Fruit fly (Drosophila melanogaster) whole organism, prepupa: ENCODE data around the gene NetA.
A peak's percentile ranks its signal among the peaks of the same experiment; 100 is the strongest.

Experiments
- CG10631 ChIP-seq: fragments of 200-800 bp; sonication (Bioruptor generic); optimal IDR thresholded peaks from 2 replicates; lab custom pipeline; 2016; ENCODE audit warnings: missing biosample characterization, missing genetic modification characterization
- CG10669 ChIP-seq: fragments of 200-800 bp; sonication (Bioruptor generic); optimal IDR thresholded peaks from 3 replicates; lab custom pipeline; 2018; ENCODE audit warnings: missing biosample characterization, mild to moderate bottlenecking, missing genetic modification characterization, moderate library complexity
- CG11294 ChIP-seq: fragments of 200-800 bp; sonication (Bioruptor generic); IDR thresholded peaks from 2 replicates; pipeline ENCODE4 v1.3.6; 2022; ENCODE audit warnings: missing biosample characterization, missing genetic modification characterization
- CG11762 ChIP-seq: fragments of 200-800 bp; sonication (Bioruptor generic); optimal IDR thresholded peaks from 3 replicates; lab custom pipeline; 2016; ENCODE audit warnings: missing biosample characterization, missing genetic modification characterization; ENCODE audit not compliant: insufficient read depth
- CG15336 ChIP-seq: fragments of 200-800 bp; sonication (Bioruptor generic); IDR thresholded peaks from 2 replicates; pipeline ENCODE4 v1.3.6; 2022; ENCODE audit warnings: missing biosample characterization, missing genetic modification characterization
- CG16779 ChIP-seq: fragments of 200-800 bp; sonication (Bioruptor generic); optimal IDR thresholded peaks from 3 replicates; lab custom pipeline; 2017; ENCODE audit warnings: missing biosample characterization, mild to moderate bottlenecking, missing genetic modification characterization
- CG3032 ChIP-seq: fragments of 200-800 bp; optimal IDR thresholded peaks from 2 replicates; lab custom pipeline; 2019; ENCODE audit warnings: missing biosample characterization, mild to moderate bottlenecking, missing genetic modification characterization, moderate library complexity
- CG31627 ChIP-seq: fragments of 200-800 bp; sonication (Bioruptor generic); optimal IDR thresholded peaks from 3 replicates; lab custom pipeline; 2016; ENCODE audit warnings: missing biosample characterization, missing genetic modification characterization
- CG32006 ChIP-seq: fragments of 200-800 bp; sonication (Bioruptor generic); optimal IDR thresholded peaks from 3 replicates; lab custom pipeline; 2017; ENCODE audit warnings: missing biosample characterization, mild to moderate bottlenecking, missing genetic modification characterization
- CG4318 ChIP-seq: fragments of 200-800 bp; sonication (Bioruptor generic); optimal IDR thresholded peaks from 3 replicates; lab custom pipeline; 2017; ENCODE audit warnings: missing biosample characterization, mild to moderate bottlenecking, missing genetic modification characterization
- CG6163 ChIP-seq: fragments of 200-800 bp; sonication (Bioruptor generic); IDR thresholded peaks from 3 replicates; pipeline ENCODE4 v1.3.6; 2022; ENCODE audit warnings: missing biosample characterization, missing genetic modification characterization
- CG6276 ChIP-seq: fragments of 200-800 bp; sonication (Bioruptor generic); optimal IDR thresholded peaks from 2 replicates; lab custom pipeline; 2017; ENCODE audit warnings: missing biosample characterization, mild to moderate bottlenecking, missing genetic modification characterization
- CG6792 ChIP-seq: fragments of 200-800 bp; sonication (Bioruptor generic); optimal IDR thresholded peaks from 3 replicates; lab custom pipeline; 2016; ENCODE audit warnings: missing biosample characterization, missing genetic modification characterization
- CG6808 ChIP-seq: fragments of 200-800 bp; sonication (Bioruptor generic); optimal IDR thresholded peaks from 3 replicates; lab custom pipeline; 2017; ENCODE audit warnings: missing biosample characterization, missing genetic modification characterization, mild to moderate bottlenecking, moderate library complexity, missing genetic modification reagents
- CG7368 ChIP-seq: fragments of 200-800 bp; sonication (Bioruptor generic); optimal IDR thresholded peaks from 3 replicates; lab custom pipeline; 2016; ENCODE audit warnings: missing biosample characterization, missing genetic modification characterization
- CG8319 ChIP-seq: fragments of 200-800 bp; sonication (Bioruptor generic); optimal IDR thresholded peaks from 3 replicates; lab custom pipeline; 2016; ENCODE audit warnings: missing biosample characterization, missing genetic modification characterization
- CG9139 ChIP-seq: fragments of 200-800 bp; sonication (Bioruptor generic); optimal IDR thresholded peaks from 3 replicates; lab custom pipeline; 2017; ENCODE audit warnings: missing biosample characterization, mild to moderate bottlenecking, missing genetic modification characterization
- Eip75B ChIP-seq: fragments of 200-800 bp; sonication (Bioruptor generic); optimal IDR thresholded peaks from 3 replicates; lab custom pipeline; 2016; ENCODE audit warnings: missing biosample characterization, missing genetic modification characterization
- Eip78C ChIP-seq: fragments of 200-800 bp; sonication (Bioruptor generic); peaks from one replicate; lab custom pipeline; 2016; ENCODE audit warnings: missing biosample characterization, missing genetic modification characterization
- Ets21C ChIP-seq: fragments of 200-800 bp; sonication (Bioruptor generic); optimal IDR thresholded peaks from 3 replicates; lab custom pipeline; 2016; ENCODE audit warnings: missing biosample characterization, missing genetic modification characterization
- Ets96B ChIP-seq: fragments of 200-800 bp; optimal IDR thresholded peaks from 2 replicates; lab custom pipeline; 2019; ENCODE audit warnings: missing biosample characterization, mild to moderate bottlenecking, missing genetic modification characterization, moderate library complexity
- Gug ChIP-seq: fragments of 200-800 bp; sonication (Bioruptor generic); IDR thresholded peaks from 2 replicates; pipeline ENCODE4 v1.3.6; 2022; ENCODE audit warnings: missing biosample characterization, missing genetic modification characterization
- Hr38 ChIP-seq: sonication (Bioruptor generic); optimal IDR thresholded peaks from 2 replicates; lab custom pipeline; 2016; ENCODE audit warnings: missing biosample characterization, missing genetic modification characterization
- Hr39 ChIP-seq: fragments of 200-800 bp; sonication (Bioruptor generic); optimal IDR thresholded peaks from 2 replicates; lab custom pipeline; 2016; ENCODE audit warnings: missing biosample characterization, missing genetic modification characterization
- Hr4 ChIP-seq: fragments of 200-800 bp; sonication (Bioruptor generic); optimal IDR thresholded peaks from 3 replicates; lab custom pipeline; 2016; ENCODE audit warnings: missing biosample characterization, missing genetic modification characterization
- Lpt ChIP-seq: fragments of 200-800 bp; sonication (Bioruptor generic); optimal IDR thresholded peaks from 3 replicates; lab custom pipeline; 2016; ENCODE audit warnings: missing biosample characterization, missing genetic modification characterization
- Met ChIP-seq: fragments of 200-800 bp; sonication (Bioruptor generic); optimal IDR thresholded peaks from 3 replicates; lab custom pipeline; 2016; ENCODE audit warnings: missing biosample characterization, missing genetic modification characterization
- OdsH ChIP-seq: fragments of 200-800 bp; sonication (Bioruptor generic); optimal IDR thresholded peaks from 3 replicates; lab custom pipeline; 2016; ENCODE audit warnings: missing biosample characterization, missing genetic modification characterization
- Smox ChIP-seq: fragments of 200-800 bp; sonication (Bioruptor generic); optimal IDR thresholded peaks from 3 replicates; lab custom pipeline; 2016; ENCODE audit warnings: missing biosample characterization, missing genetic modification characterization
- Sox14 ChIP-seq: fragments of 200-800 bp; sonication (Bioruptor generic); optimal IDR thresholded peaks from 3 replicates; lab custom pipeline; 2016; ENCODE audit warnings: missing biosample characterization, missing genetic modification characterization
- Sox15 ChIP-seq: fragments of 200-800 bp; sonication (Bioruptor generic); optimal IDR thresholded peaks from 3 replicates; lab custom pipeline; 2016; ENCODE audit warnings: missing biosample characterization, missing genetic modification characterization
- achi ChIP-seq: fragments of 200-800 bp; sonication (Bioruptor generic); optimal IDR thresholded peaks from 3 replicates; lab custom pipeline; 2016; ENCODE audit warnings: missing biosample characterization, missing genetic modification characterization
- acj6 ChIP-seq: fragments of 200-800 bp; sonication (Bioruptor generic); optimal IDR thresholded peaks from 3 replicates; lab custom pipeline; 2016; ENCODE audit warnings: missing biosample characterization, missing genetic modification characterization
- cyc ChIP-seq: fragments of 200-800 bp; sonication (Bioruptor generic); optimal IDR thresholded peaks from 3 replicates; lab custom pipeline; 2016; ENCODE audit warnings: missing biosample characterization, missing genetic modification characterization
- dac ChIP-seq: fragments of 200-800 bp; sonication (Bioruptor generic); optimal IDR thresholded peaks from 2 replicates; lab custom pipeline; 2017; ENCODE audit warnings: missing biosample characterization, mild to moderate bottlenecking, missing genetic modification characterization
- dsx ChIP-seq: fragments of 200-800 bp; optimal IDR thresholded peaks from 3 replicates; lab custom pipeline; 2019; ENCODE audit warnings: missing biosample characterization, mild to moderate bottlenecking, missing genetic modification characterization, moderate library complexity; ENCODE audit not compliant: poor library complexity, severe bottlenecking
- eg ChIP-seq: fragments of 200-800 bp; sonication (Bioruptor generic); IDR thresholded peaks from 3 replicates; pipeline ENCODE4 v1.3.6; 2022; ENCODE audit warnings: missing biosample characterization, missing genetic modification characterization
- esn ChIP-seq: fragments of 200-800 bp; sonication (Bioruptor generic); optimal IDR thresholded peaks from 2 replicates; lab custom pipeline; 2016; ENCODE audit warnings: missing biosample characterization, mild to moderate bottlenecking, missing genetic modification characterization, moderate library complexity
- fkh ChIP-seq: fragments of 200-800 bp; sonication (Bioruptor generic); optimal IDR thresholded peaks from 3 replicates; lab custom pipeline; 2017; ENCODE audit warnings: missing biosample characterization, mild to moderate bottlenecking, missing genetic modification characterization, moderate library complexity
- lz ChIP-seq: fragments of 200-800 bp; sonication (Bioruptor generic); optimal IDR thresholded peaks from 3 replicates; lab custom pipeline; 2016; ENCODE audit warnings: missing biosample characterization, missing genetic modification characterization
- net ChIP-seq: fragments of 200-800 bp; sonication (Bioruptor generic); optimal IDR thresholded peaks from 3 replicates; lab custom pipeline; 2016; ENCODE audit warnings: missing biosample characterization, missing genetic modification characterization
- pdm3 ChIP-seq: fragments of 200-800 bp; sonication (Bioruptor generic); optimal IDR thresholded peaks from 3 replicates; lab custom pipeline; 2016; ENCODE audit warnings: missing biosample characterization, missing genetic modification characterization
- spab ChIP-seq: fragments of 200-800 bp; sonication (Bioruptor generic); optimal IDR thresholded peaks from 2 replicates; lab custom pipeline; 2017; ENCODE audit warnings: missing biosample characterization, mild to moderate bottlenecking, missing genetic modification characterization, missing genetic modification reagents
- ss ChIP-seq, 2 experiments: fragments of 200-800 bp; sonication (Bioruptor generic); optimal IDR thresholded peaks; 2 replicates in 1 of 2; 3 replicates in 1 of 2; lab custom pipeline; 2017 to 2018; ENCODE audit warnings: mild to moderate bottlenecking in 2 of 2, missing biosample characterization in 2 of 2, missing genetic modification characterization in 2 of 2, moderate library complexity in 1 of 2
- svp ChIP-seq: fragments of 200-800 bp; sonication (Bioruptor generic); peaks from one replicate; lab custom pipeline; 2016; ENCODE audit warnings: missing biosample characterization, missing genetic modification characterization
- topi ChIP-seq: fragments of 200-800 bp; sonication (Bioruptor generic); optimal IDR thresholded peaks from 3 replicates; lab custom pipeline; 2016; ENCODE audit warnings: missing biosample characterization, missing genetic modification characterization

NetA gene

DNA sequence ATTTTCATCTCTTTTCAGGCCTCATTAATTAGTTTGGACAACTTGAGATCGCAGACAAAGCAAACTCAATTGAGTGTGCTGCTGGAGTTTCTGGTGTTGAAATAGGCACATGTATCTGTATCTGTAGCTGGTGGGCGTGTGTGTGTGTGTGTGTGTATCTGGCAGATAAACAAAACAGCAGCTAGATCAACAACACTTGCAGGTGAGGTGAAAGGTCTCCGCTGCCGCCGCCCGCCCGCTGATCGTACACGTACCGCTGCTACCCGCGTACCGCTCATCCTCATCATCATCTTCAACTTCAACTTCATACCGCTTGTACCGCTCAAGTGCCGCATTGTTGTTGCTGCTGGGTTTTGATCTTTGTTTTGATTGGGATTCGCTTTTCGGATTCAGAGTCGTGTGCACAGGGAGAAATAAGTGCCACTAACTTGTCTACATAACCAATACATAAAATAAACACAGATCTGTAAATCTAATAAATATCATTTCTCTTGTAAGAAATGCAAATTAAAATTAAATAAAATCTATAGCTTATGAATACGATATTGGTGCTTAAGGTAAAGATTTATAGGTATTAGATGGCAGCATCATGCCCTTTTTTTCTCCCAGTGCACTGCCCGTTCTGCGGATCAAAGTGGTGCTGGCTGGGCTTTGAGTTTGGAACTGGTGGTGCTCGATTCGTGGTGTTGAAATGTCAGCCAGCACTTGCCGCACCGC lies 26.5 kb downstream of the NetA start (continued):
- TF ChIP-seq CG4318 (GFP tag; lab: Kevin White, UChicago) (no peak), Gug (GFP tag; lab: Robert Waterston, UW) (no peak), CG11762 (no peak), CG10669 (GFP tag; lab: Kevin White, UChicago) (peak; percentile 27), CG31627 (peak; percentile 9), CG9139 (GFP tag; lab: Kevin White, UChicago) (no peak), acj6 (peak; percentile 8), esn (peak; percentile 20), net (GFP tag; lab: Kevin White, UChicago) (no peak)

dm6 chrX:14622179-14622578 lies 31.5 kb downstream of the NetA start:
- TF ChIP-seq CG16779 (tag; lab: Kevin White, UChicago) (no peak), achi (peak; percentile 10), acj6 (peak; percentile 4), CG10669 (GFP tag; lab: Kevin White, UChicago) (peak; percentile 13), Eip78C (GFP tag; lab: Kevin White, UChicago) (peak; percentile 61), Smox (GFP tag; lab: Kevin White, UChicago) (no peak), CG10631 (GFP tag; lab: Kevin White, UChicago) (peak; percentile 26), eg (GFP tag; lab: Robert Waterston, UW) (0 out of 3 replicates have a peak, but pooled peaks have one; percentile 17), pdm3 (GFP tag; lab: Kevin White, UChicago) (peak; percentile 4), Hr39 (no peak), CG32006 (GFP tag; lab: Kevin White, UChicago) (peak; percentile 27), svp (peak; percentile 55), lz (no peak), CG3032 (tag; lab: Kevin White, UChicago) (peak; percentile 6), fkh (peak; percentile 36), Ets96B (tag; lab: Kevin White, UChicago) (peak; percentile 19), CG6276 (GFP tag; lab: Kevin White, UChicago) (no peak), CG7368 (GFP tag; lab: Kevin White, UChicago) (no peak), OdsH (GFP tag; lab: Kevin White, UChicago) (peak; percentile 15), CG31627 (peak; percentile 10), Met (peak; percentile 7), CG6808 (no peak)
- TF ChIP-seq, all 60 proteins: peak for 15

DNA sequence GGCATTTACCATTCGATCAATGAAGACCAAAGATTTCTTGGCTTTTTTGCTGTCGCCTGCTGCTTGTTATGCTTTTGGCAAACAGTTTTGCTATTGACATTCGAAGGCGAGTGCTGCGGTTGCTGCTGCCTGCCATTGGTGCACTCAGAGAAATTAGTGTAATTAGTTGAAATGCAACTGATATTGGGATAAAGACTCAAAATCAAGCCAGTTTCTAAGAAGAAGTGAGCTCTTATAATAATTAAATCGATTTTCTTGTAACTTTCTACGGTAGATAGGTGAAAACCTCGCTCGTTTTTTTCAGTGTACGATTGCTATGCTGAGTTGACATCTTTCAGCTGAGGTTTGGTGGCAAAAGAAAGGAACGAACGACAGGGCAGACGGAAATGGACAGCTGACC lies 32.3 kb downstream of the NetA start:
- TF ChIP-seq CG15336 (GFP tag; lab: Robert Waterston, UW) (no peak), Lpt (no peak), CG31627 (no peak), cyc (GFP tag; lab: Kevin White, UChicago) (no peak), CG32006 (GFP tag; lab: Kevin White, UChicago) (peak; percentile 23), CG8319 (GFP tag; lab: Kevin White, UChicago) (no peak), acj6 (peak; percentile 4), ss (GFP tag; optimal IDR thresholded peaks at IDR 0.05; lab: Kevin White, UChicago) (no peak), CG6163 (GFP tag; lab: Robert Waterston, UW) (0 out of 3 replicates have a peak, but pooled peaks have one; percentile 11), Ets21C (GFP tag; lab: Kevin White, UChicago) (no peak), CG10669 (GFP tag; lab: Kevin White, UChicago) (peak; percentile 1), CG11762 (no peak), Hr4 (GFP tag; lab: Kevin White, UChicago) (peak; percentile 2), CG6808 (no peak), achi (no peak), dsx (GFP tag; lab: Kevin White, UChicago) (no peak), CG11294 (GFP tag; lab: Robert Waterston, UW) (no peak), spab (GFP tag; lab: Kevin White, UChicago) (no peak), Gug (GFP tag; lab: Robert Waterston, UW) (no peak), fkh (no peak), svp (no peak), CG9139 (GFP tag; lab: Kevin White, UChicago) (no peak), CG6276 (GFP tag; lab: Kevin White, UChicago) (no peak), CG6792 (no peak), topi (GFP tag; lab: Kevin White, UChicago) (no peak), Sox14 (GFP tag; lab: Kevin White, UChicago) (peak; percentile 12), Sox15 (GFP tag; lab: Kevin White, UChicago) (no peak), dac (no peak), pdm3 (GFP tag; lab: Kevin White, UChicago) (peak; percentile 9), Hr38 (GFP tag; lab: Kevin White, UChicago) (no peak), Eip75B (GFP tag; lab: Kevin White, UChicago) (no peak), Hr39 (no peak), OdsH (GFP tag; lab: Kevin White, UChicago) (no peak)
